Worm (Caenorhabditis elegans) whole organism, L1 larva: Measurements from ENCODE around the gene igdb-2.

Source experiments
- alr-1 ChIP-seq: fragments of 200-800 bp; sonication (Bioruptor generic); optimal IDR thresholded peaks from 2 replicates; lab custom pipeline; 2018; ENCODE audit warnings: borderline replicate concordance, mild to moderate bottlenecking, missing genetic modification characterization, missing compliant biosample characterization
- ceh-8 ChIP-seq: fragments of 200-800 bp; sonication (Bioruptor generic); optimal IDR thresholded peaks from 2 replicates; lab custom pipeline; 2018; ENCODE audit warnings: mild to moderate bottlenecking, missing genetic modification characterization, moderate library complexity, missing compliant biosample characterization
- ceh-82 ChIP-seq, 3 experiments: fragments of 150-350 bp in 1 of 3; sonication (generic microtip) in 2 of 3; optimal IDR thresholded peaks; 2 replicates each; lab custom pipeline; 2014 to 2017; ENCODE audit warnings: missing biosample characterization in 3 of 3, missing genetic modification characterization in 3 of 3
- dpl-1 ChIP-seq, 3 experiments: fragments of 150-350 bp in 2 of 3; sonication (generic microtip) in 1 of 3; optimal IDR thresholded peaks; 2 replicates each; lab custom pipeline; 2014 to 2017; ENCODE audit warnings: missing biosample characterization in 3 of 3, missing genetic modification characterization in 3 of 3, missing genetic modification reagents in 3 of 3
- fkh-10 ChIP-seq: sonication (generic microtip); optimal IDR thresholded peaks from 2 replicates; lab custom pipeline; 2017; ENCODE audit warnings: missing biosample characterization, missing genetic modification reagents, missing genetic modification characterization
- fkh-4 ChIP-seq: sonication (generic microtip); optimal IDR thresholded peaks from 2 replicates; lab custom pipeline; 2016; ENCODE audit warnings: missing compliant biosample characterization, missing genetic modification characterization, borderline replicate concordance
- grh-1 ChIP-seq: fragments of 200-800 bp; sonication (Bioruptor generic); IDR thresholded peaks from 2 replicates; pipeline ENCODE4 v1.3.6; 2022; ENCODE audit warnings: missing genetic modification reagents, missing genetic modification characterization, missing compliant biosample characterization
- jun-1 ChIP-seq: fragments of 150-350 bp; optimal IDR thresholded peaks from 2 replicates; lab custom pipeline; 2014; ENCODE audit warnings: missing biosample characterization, missing genetic modification reagents, missing genetic modification characterization
- lsy-2 ChIP-seq, 2 experiments: fragments of 150-350 bp; optimal IDR thresholded peaks; 2 replicates each; lab custom pipeline; 2014; ENCODE audit warnings: missing biosample characterization in 2 of 2, missing genetic modification characterization in 2 of 2
- mep-1 ChIP-seq: fragments of 150-350 bp; optimal IDR thresholded peaks from 2 replicates; lab custom pipeline; 2014; ENCODE audit warnings: missing biosample characterization, missing genetic modification characterization
- nhr-11 ChIP-seq: fragments of 150-350 bp; optimal IDR thresholded peaks from 2 replicates; lab custom pipeline; 2014; ENCODE audit warnings: missing biosample characterization, missing genetic modification characterization
- nhr-77 ChIP-seq: fragments of 150-350 bp; optimal IDR thresholded peaks from 2 replicates; lab custom pipeline; 2014; ENCODE audit warnings: missing biosample characterization, missing genetic modification characterization
- unc-62 ChIP-seq: fragments of 150-350 bp; optimal IDR thresholded peaks from 2 replicates; lab custom pipeline; 2014; ENCODE audit warnings: missing biosample characterization, missing genetic modification reagents, missing genetic modification characterization

DNA sequence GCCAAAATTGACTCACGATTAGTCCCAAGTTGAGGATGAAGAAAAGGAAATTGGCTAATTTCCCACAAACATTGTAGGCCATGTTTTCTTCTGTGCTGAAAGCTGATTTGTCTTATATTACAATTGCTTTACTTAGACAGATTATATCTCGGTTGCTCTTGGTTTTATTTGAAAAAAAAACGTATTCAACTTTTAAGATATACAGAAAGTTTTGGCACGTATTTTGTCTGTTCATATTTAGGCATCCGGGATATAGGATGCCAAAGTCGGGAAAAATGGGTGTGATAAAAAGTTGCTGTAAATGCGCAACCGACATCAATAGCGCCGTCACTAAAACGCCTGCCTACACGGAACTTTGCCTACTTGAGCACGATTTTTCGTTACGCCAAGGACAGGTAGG is 51.7 kb downstream of the igdb-2 start, which contains the start of gene tsp-4:
- TF ChIP-seq dpl-1 (GFP tag; optimal IDR thresholded peaks at IDR 0.05; lab: Kevin White, UChicago) (no peak), ceh-82 (tag; optimal IDR thresholded peaks at IDR 0.05; lab: Kevin White, UChicago) (no peak), alr-1 (no peak), nhr-11 (tag; lab: Kevin White, UChicago) (no peak), unc-62 (GFP tag; lab: Kevin White, UChicago) (no peak), lsy-2 (tag; optimal IDR thresholded peaks at IDR 0.05; lab: Kevin White, UChicago) (no peak), fkh-10 (GFP tag; lab: Kevin White, UChicago) (no peak), ceh-8 (no peak), mep-1 (no peak), grh-1 (no peak), jun-1 (tag; lab: Kevin White, UChicago) (no peak), fkh-4 (tag; lab: Kevin White, UChicago) (no peak), nhr-77 (tag; lab: Kevin White, UChicago) (no peak)
